Worm (Caenorhabditis elegans) whole organism, late embryonic: ENCODE results near the gene CD4.8.

Source experiments
- T23F11.4 ChIP-seq: fragments of 200-800 bp; sonication (Bioruptor generic); optimal IDR thresholded peaks from 2 replicates; lab custom pipeline; 2018; ENCODE audit warnings: mild to moderate bottlenecking, missing genetic modification characterization, missing compliant biosample characterization
- ama-1 ChIP-seq: fragments of 150-350 bp; optimal IDR thresholded peaks from 2 replicates; lab custom pipeline; 2014
- ceh-31 ChIP-seq: sonication (generic microtip); optimal IDR thresholded peaks from 2 replicates; lab custom pipeline; 2016; ENCODE audit warnings: missing genetic modification characterization, missing compliant biosample characterization
- elt-4 ChIP-seq: sonication (generic microtip); optimal IDR thresholded peaks from 2 replicates; lab custom pipeline; 2016; ENCODE audit warnings: missing genetic modification characterization, missing compliant biosample characterization
- unc-3 ChIP-seq, 2 experiments: fragments of 200-800 bp in 1 of 2; sonication (Bioruptor generic) in 1 of 2; sonication (generic microtip) in 1 of 2; conservative IDR thresholded peaks in 1 of 2; optimal IDR thresholded peaks in 1 of 2; 2 replicates each; pipeline versions ENCODE4 v1.3.6 to Lab custom; 2016 to 2022; ENCODE audit warnings: missing compliant biosample characterization in 2 of 2, missing genetic modification characterization in 2 of 2, missing genetic modification reagents in 1 of 2

DNA sequence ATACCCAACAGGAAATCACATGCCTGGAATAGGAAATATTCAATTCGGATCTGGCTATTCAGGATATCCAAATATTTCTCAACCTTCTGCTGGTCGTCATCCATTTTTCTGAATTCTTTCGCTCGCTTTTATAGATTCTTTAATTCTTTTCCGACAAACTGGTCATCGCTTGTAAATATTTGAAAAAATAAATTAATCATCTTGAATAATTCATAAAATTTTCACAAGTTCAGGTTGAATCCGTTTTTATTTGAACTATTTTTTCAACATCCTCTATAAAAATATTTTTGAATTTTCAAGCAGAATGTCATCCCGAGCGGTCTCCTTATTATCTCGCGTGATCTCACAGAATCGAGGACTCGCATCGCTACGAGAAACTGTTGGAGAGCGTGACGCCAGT lies 7.8 kb downstream of the CD4.8 start, which contains the start of gene mrpl-48:
- no peak for TF ChIP-seq elt-4 (tag; lab: Kevin White, UChicago)
- no peak for TF ChIP-seq ceh-31 (tag; lab: Kevin White, UChicago)
- TF ChIP-seq unc-3 (GFP tag; conservative IDR thresholded peaks at IDR 0.05; lab: Robert Waterston, UW) = no peak
- no peak for TF ChIP-seq unc-3 (tag; optimal IDR thresholded peaks at IDR 0.05; lab: Kevin White, UChicago)
- no peak for TF ChIP-seq ama-1 (lab: Kevin White, UChicago)
- no peak for TF ChIP-seq T23F11.4 (GFP tag; lab: Kevin White, UChicago)
